Worm (Caenorhabditis elegans) whole organism, young adult: ENCODE results near the gene F53A3.7.

Experiments
- B0035.1 ChIP-seq: sonication (generic microtip); optimal IDR thresholded peaks from 2 replicates; lab custom pipeline; 2016; ENCODE audit warnings: missing genetic modification characterization, mild to moderate bottlenecking, missing compliant biosample characterization, missing genotype, missing genetic modification reagents
- D2030.7 ChIP-seq: fragments of 200-800 bp; sonication (Bioruptor generic); IDR thresholded peaks from 2 replicates; pipeline ENCODE4 v1.3.6; 2022; ENCODE audit warnings: missing genetic modification reagents, missing genetic modification characterization, missing compliant biosample characterization
- Y67H2A.10 ChIP-seq: fragments of 200-800 bp; sonication (Bioruptor generic); conservative IDR thresholded peaks from 2 replicates; pipeline ENCODE4 v1.3.6; 2022; ENCODE audit warnings: missing genetic modification reagents, missing genetic modification characterization, missing compliant biosample characterization
- chd-7 ChIP-seq: sonication (generic microtip); optimal IDR thresholded peaks from 2 replicates; lab custom pipeline; 2016; ENCODE audit warnings: mild to moderate bottlenecking, missing genetic modification characterization, moderate library complexity, missing compliant biosample characterization
- dox-1 ChIP-seq: fragments of 200-800 bp; sonication (Bioruptor generic); IDR thresholded peaks from 2 replicates; pipeline ENCODE4 v1.3.6; 2022; ENCODE audit warnings: missing genetic modification reagents, missing genetic modification characterization, missing compliant biosample characterization
- dpff-1 ChIP-seq: sonication (generic microtip); optimal IDR thresholded peaks from 2 replicates; lab custom pipeline; 2017; ENCODE audit warnings: mild to moderate bottlenecking, missing genetic modification characterization, missing compliant biosample characterization
- egl-18 ChIP-seq: fragments of 200-800 bp; sonication (Bioruptor generic); IDR thresholded peaks from 2 replicates; pipeline ENCODE4 v1.3.6; 2022; ENCODE audit warnings: missing genetic modification reagents, missing genetic modification characterization, missing compliant biosample characterization
- egrh-3 ChIP-seq: fragments of 200-800 bp; sonication (Bioruptor generic); IDR thresholded peaks from 2 replicates; pipeline ENCODE4 v1.3.6; 2022; ENCODE audit warnings: missing genetic modification reagents, missing genetic modification characterization, missing compliant biosample characterization
- hlh-12 ChIP-seq: sonication (generic microtip); optimal IDR thresholded peaks from 2 replicates; lab custom pipeline; 2016; ENCODE audit warnings: missing genetic modification characterization, missing compliant biosample characterization
- hmg-1.2 ChIP-seq: fragments of 200-800 bp; sonication (Bioruptor generic); IDR thresholded peaks from 2 replicates; pipeline ENCODE4 v1.3.6; 2022; ENCODE audit warnings: missing genetic modification reagents, missing genetic modification characterization, missing compliant biosample characterization
- hmg-20 ChIP-seq: fragments of 200-800 bp; sonication (Bioruptor generic); IDR thresholded peaks from 2 replicates; pipeline ENCODE4 v1.3.6; 2022; ENCODE audit warnings: missing genetic modification reagents, missing genetic modification characterization, missing compliant biosample characterization
- lag-1 ChIP-seq: fragments of 200-800 bp; sonication (Bioruptor generic); IDR thresholded peaks from 2 replicates; pipeline ENCODE4 v1.3.6; 2022; ENCODE audit warnings: missing genetic modification reagents, missing genetic modification characterization, missing compliant biosample characterization
- let-526 ChIP-seq: fragments of 200-800 bp; sonication (Bioruptor generic); IDR thresholded peaks from 2 replicates; pipeline ENCODE4 v1.3.6; 2022; ENCODE audit warnings: missing genetic modification reagents, missing genetic modification characterization, missing compliant biosample characterization
- lin-35 ChIP-seq, 3 experiments: fragments of 150-350 bp in 2 of 3; sonication (generic microtip) in 1 of 3; optimal IDR thresholded peaks; 2 replicates each; lab custom pipeline; 2014 to 2018; ENCODE audit warnings: missing biosample characterization in 3 of 3, missing genetic modification characterization in 3 of 3, missing genetic modification reagents in 3 of 3
- lsy-27 ChIP-seq: sonication (generic microtip); optimal IDR thresholded peaks from 2 replicates; lab custom pipeline; 2017; ENCODE audit warnings: missing genetic modification characterization, mild to moderate bottlenecking, missing compliant biosample characterization, antibody characterized with exemption, missing genotype, borderline replicate concordance; ENCODE audit not compliant: insufficient read depth
- madf-3 ChIP-seq: fragments of 200-800 bp; sonication (Bioruptor generic); IDR thresholded peaks from 2 replicates; pipeline ENCODE4 v1.3.6; 2022; ENCODE audit warnings: missing genetic modification reagents, missing genetic modification characterization, missing compliant biosample characterization
- nfya-1 ChIP-seq: sonication (generic microtip); optimal IDR thresholded peaks from 2 replicates; lab custom pipeline; 2017; ENCODE audit warnings: antibody characterized with exemption, missing compliant biosample characterization, missing genetic modification characterization, borderline replicate concordance; ENCODE audit not compliant: insufficient read depth
- nhr-120 ChIP-seq: fragments of 200-800 bp; sonication (Bioruptor generic); IDR thresholded peaks from 2 replicates; pipeline ENCODE4 v1.3.6; 2022; ENCODE audit warnings: missing genetic modification characterization, missing compliant biosample characterization
- nhr-80 ChIP-seq: sonication (generic microtip); optimal IDR thresholded peaks from 2 replicates; lab custom pipeline; 2016; ENCODE audit warnings: missing genetic modification characterization, missing compliant biosample characterization
- pbrm-1 ChIP-seq: fragments of 200-800 bp; sonication (Bioruptor generic); IDR thresholded peaks from 2 replicates; pipeline ENCODE4 v1.3.6; 2022; ENCODE audit warnings: missing genetic modification reagents, missing genetic modification characterization, missing compliant biosample characterization
- rcor-1 ChIP-seq: fragments of 200-800 bp; sonication (Bioruptor generic); IDR thresholded peaks from 2 replicates; pipeline ENCODE4 v1.3.6; 2022; ENCODE audit warnings: missing genetic modification reagents, missing genetic modification characterization, missing compliant biosample characterization
- snpc-1.3 ChIP-seq: sonication (generic microtip); optimal IDR thresholded peaks from 2 replicates; lab custom pipeline; 2017; ENCODE audit warnings: missing genetic modification characterization, mild to moderate bottlenecking, missing compliant biosample characterization, antibody characterized with exemption, moderate library complexity, missing genotype, missing genetic modification reagents; ENCODE audit not compliant: insufficient read depth
- sptf-2 ChIP-seq: fragments of 200-800 bp; sonication (Bioruptor generic); optimal IDR thresholded peaks from 2 replicates; lab custom pipeline; 2018; ENCODE audit warnings: mild to moderate bottlenecking, missing genetic modification characterization, missing compliant biosample characterization
- tbp1 ChIP-seq: fragments of 200-800 bp; sonication (Bioruptor generic); optimal IDR thresholded peaks from 2 replicates; lab custom pipeline; 2018; ENCODE audit warnings: mild to moderate bottlenecking, missing genetic modification characterization, missing compliant biosample characterization
- unc-62 ChIP-seq: fragments of 150-350 bp; optimal IDR thresholded peaks from 2 replicates; lab custom pipeline; 2014; ENCODE audit warnings: missing biosample characterization, missing genetic modification reagents, missing genetic modification characterization
- zfh-2 ChIP-seq: fragments of 200-800 bp; sonication (Bioruptor generic); conservative IDR thresholded peaks from 2 replicates; pipeline ENCODE4 v1.3.6; 2022; ENCODE audit warnings: missing genetic modification reagents, missing genetic modification characterization, missing compliant biosample characterization
- zim-3 ChIP-seq: sonication (generic microtip); optimal IDR thresholded peaks from 2 replicates; lab custom pipeline; 2017; ENCODE audit warnings: mild to moderate bottlenecking, missing genetic modification characterization, moderate library complexity, missing compliant biosample characterization
- ztf-18 ChIP-seq: sonication (generic microtip); optimal IDR thresholded peaks from 2 replicates; lab custom pipeline; 2016; ENCODE audit warnings: missing genotype, mild to moderate bottlenecking, missing genetic modification characterization, missing compliant biosample characterization
- ztf-28 ChIP-seq: fragments of 200-800 bp; sonication (Bioruptor generic); IDR thresholded peaks from 2 replicates; pipeline ENCODE4 v1.3.6; 2022; ENCODE audit warnings: missing genetic modification reagents, missing genetic modification characterization, missing compliant biosample characterization

The F53A3.7 gene

ce11 chrIII:1987693-1988092 is 36.4 kb downstream of the F53A3.7 start, which contains the start of gene Y39A3B.8:
Gene Y39A3B.8 (plus strand): TSS chrIII:1987993.
- TF ChIP-seq lag-1 = no peak
- no peak for TF ChIP-seq B0035.1 (tag; lab: Kevin White, UChicago)
- TF ChIP-seq sptf-2 (GFP tag; lab: Kevin White, UChicago) = no peak
- TF ChIP-seq rcor-1 (GFP tag; lab: Robert Waterston, UW) = no peak
- TF ChIP-seq lsy-27 (tag; lab: Kevin White, UChicago) = no peak
- TF ChIP-seq nhr-120 = no peak
- no peak for TF ChIP-seq ztf-28
- no peak for TF ChIP-seq zfh-2 (GFP tag; lab: Robert Waterston, UW)
- TF ChIP-seq Y67H2A.10 (GFP tag; lab: Robert Waterston, UW) = no peak
- TF ChIP-seq snpc-1.3 (tag; lab: Kevin White, UChicago) = no peak
- TF ChIP-seq hlh-12 (tag; lab: Kevin White, UChicago) = no peak

ce11 chrIII:1989940-1990339 is 38.6 kb downstream of the F53A3.7 start:
- TF ChIP-seq ztf-18 (tag; lab: Kevin White, UChicago) = no peak
- no peak for TF ChIP-seq nfya-1 (tag; lab: Kevin White, UChicago)
- peak; percentile 55; the same call in 1 of the 2 replicates for TF ChIP-seq egrh-3
- TF ChIP-seq nhr-120 = no peak
- no peak for TF ChIP-seq dox-1 (GFP tag; lab: Robert Waterston, UW)
- TF ChIP-seq, all 124 proteins: peak for 1

DNA sequence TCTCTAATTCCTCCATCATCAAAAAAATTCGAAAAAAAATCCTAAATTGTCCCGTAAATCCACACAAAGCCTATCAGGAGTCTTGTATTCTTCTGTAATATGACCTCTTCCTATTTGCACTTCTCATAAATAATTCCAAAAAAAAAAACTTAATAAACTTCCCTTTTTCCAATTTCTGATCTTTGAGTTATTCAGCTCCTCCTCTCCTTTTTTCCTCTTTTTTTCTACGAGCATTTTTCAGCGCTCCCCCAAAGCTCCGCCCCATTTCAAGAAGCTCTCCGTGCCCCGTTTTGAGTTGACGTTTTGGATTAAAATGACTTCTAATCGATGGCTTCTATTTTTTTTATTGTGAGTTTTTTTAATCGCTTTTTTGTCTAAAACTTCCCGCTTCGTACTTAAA is 46.2 kb downstream of the F53A3.7 start, which contains the start of gene lgc-42:
TSS of gene lgc-42 (plus strand) at position 301 of the 400 bp plus-strand sequence.
- no peak for TF ChIP-seq hmg-20 (GFP tag; lab: Robert Waterston, UW)
- no peak for TF ChIP-seq unc-62 (GFP tag; lab: Kevin White, UChicago)
- TF ChIP-seq pbrm-1 (GFP tag; lab: Robert Waterston, UW) = no peak
- TF ChIP-seq zim-3 = no peak
- no peak for TF ChIP-seq dpff-1
- TF ChIP-seq tbp1 (GFP tag; lab: Kevin White, UChicago) = no peak
- TF ChIP-seq egl-18 (GFP tag; lab: Robert Waterston, UW) = no peak
- no peak for TF ChIP-seq nhr-80
- TF ChIP-seq hmg-1.2 = no peak
- TF ChIP-seq lin-35 (GFP tag; optimal IDR thresholded peaks at IDR 0.05; lab: Kevin White, UChicago) = no peak
- no peak for TF ChIP-seq D2030.7 (GFP tag; lab: Robert Waterston, UW)
- no peak for TF ChIP-seq let-526 (GFP tag; lab: Robert Waterston, UW)
- TF ChIP-seq, all 124 proteins: peak for 0

DNA sequence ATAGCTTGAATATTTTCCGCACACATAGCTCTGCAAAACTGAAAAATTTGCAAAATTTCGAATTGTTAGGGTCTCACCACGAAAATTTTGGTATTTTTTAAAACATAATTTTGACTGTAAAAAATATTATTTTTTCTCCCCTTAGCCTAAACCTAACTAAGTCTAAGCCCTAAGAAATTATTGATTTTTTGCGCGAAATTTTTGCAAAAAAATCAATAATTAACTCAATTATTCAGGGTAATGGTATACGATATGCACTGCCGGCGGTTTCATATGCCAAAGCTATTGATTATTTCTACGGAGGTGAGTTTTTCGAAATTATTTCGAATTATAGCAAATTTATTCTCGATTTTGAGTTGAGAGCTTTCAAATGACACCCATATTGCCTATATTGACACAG is 49.9 kb downstream of the F53A3.7 start:
- no peak for TF ChIP-seq chd-7 (tag; lab: Kevin White, UChicago)
- TF ChIP-seq madf-3 (GFP tag; lab: Robert Waterston, UW) = no peak
